Worm (Caenorhabditis elegans) whole organism, young adult: Measurements from ENCODE around the gene rpl-5.

ENCODE experiments used
- ama-1 ChIP-seq, 3 experiments: fragments of 150-350 bp in 1 of 3; sonication (generic microtip) in 2 of 3; optimal IDR thresholded peaks; 2 replicates each; lab custom pipeline; 2014 to 2018; ENCODE audit warnings: missing biosample characterization in 2 of 3, missing genetic modification characterization in 2 of 3, missing genetic modification reagents in 2 of 3
- attf-3 ChIP-seq: fragments of 200-800 bp; sonication (Bioruptor generic); conservative IDR thresholded peaks from 2 replicates; pipeline ENCODE4 v1.3.6; 2022; ENCODE audit warnings: missing genetic modification reagents, missing genetic modification characterization, missing compliant biosample characterization
- ceh-58 ChIP-seq: fragments of 200-800 bp; sonication (Bioruptor generic); IDR thresholded peaks from 2 replicates; pipeline ENCODE4 v1.3.6; 2022; ENCODE audit warnings: missing genetic modification characterization, missing compliant biosample characterization
- dox-1 ChIP-seq: fragments of 200-800 bp; sonication (Bioruptor generic); IDR thresholded peaks from 2 replicates; pipeline ENCODE4 v1.3.6; 2022; ENCODE audit warnings: missing genetic modification reagents, missing genetic modification characterization, missing compliant biosample characterization
- ekl-4 ChIP-seq: fragments of 200-800 bp; sonication (Bioruptor generic); IDR thresholded peaks from 2 replicates; pipeline ENCODE4 v1.3.6; 2022; ENCODE audit warnings: missing genetic modification reagents, missing genetic modification characterization, missing compliant biosample characterization
- pha-4 ChIP-seq: fragments of 150-350 bp; sonication (generic microtip); optimal IDR thresholded peaks from 2 replicates; lab custom pipeline; 2014; ENCODE audit warnings: missing biosample characterization, missing genetic modification reagents, missing genetic modification characterization
- zim-3 ChIP-seq: sonication (generic microtip); optimal IDR thresholded peaks from 2 replicates; lab custom pipeline; 2017; ENCODE audit warnings: mild to moderate bottlenecking, missing genetic modification characterization, moderate library complexity, missing compliant biosample characterization
- ztf-26 ChIP-seq: sonication (generic microtip); optimal IDR thresholded peaks from 2 replicates; lab custom pipeline; 2017; ENCODE audit warnings: missing genetic modification characterization, missing compliant biosample characterization

DNA sequence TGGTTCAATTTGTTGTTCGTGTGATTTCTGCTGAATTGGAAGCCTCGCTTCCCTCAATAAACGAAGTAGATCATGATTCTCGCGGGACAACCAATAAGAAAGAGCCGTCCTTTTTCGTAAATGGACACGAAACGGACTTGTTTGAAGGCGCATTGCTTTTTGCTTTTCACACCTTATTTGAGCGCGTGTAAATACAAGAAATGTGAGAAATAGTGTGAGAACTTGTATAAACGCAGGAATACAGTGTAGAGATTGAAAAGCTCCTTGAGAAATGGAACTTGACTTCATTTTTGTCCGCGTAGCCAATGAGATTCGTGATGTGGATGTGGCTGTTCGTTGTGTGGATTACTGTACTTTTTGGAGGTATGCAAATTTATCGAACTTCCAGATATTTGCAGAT, 49.1 kb upstream of the rpl-5 start, which contains the start of gene cht-2:
- TF ChIP-seq ceh-58 (no peak), attf-3 (GFP tag; lab: Robert Waterston, UW) (no peak), ekl-4 (GFP tag; lab: Robert Waterston, UW) (no peak), zim-3 (no peak), pha-4 (tag; lab: Kevin White, UChicago) (no peak), ztf-26 (tag; lab: Kevin White, UChicago) (no peak), dox-1 (no peak), ama-1 (optimal IDR thresholded peaks at IDR 0.05; lab: Kevin White, UChicago) (no peak), ama-1 (GFP tag; optimal IDR thresholded peaks at IDR 0.05; lab: Kevin White, UChicago) (no peak)
